Worm (Caenorhabditis elegans) whole organism, young adult: ENCODE results near the gene fbxc-39.

Source experiments
- B0019.2 ChIP-seq: fragments of 200-800 bp; sonication (Bioruptor generic); conservative IDR thresholded peaks from 2 replicates; pipeline ENCODE4 v1.3.6; 2022; ENCODE audit warnings: missing genetic modification reagents, missing genetic modification characterization, missing compliant biosample characterization
- C17E4.6 ChIP-seq: fragments of 200-800 bp; sonication (Bioruptor generic); IDR thresholded peaks from 2 replicates; pipeline ENCODE4 v1.3.6; 2022; ENCODE audit warnings: missing genetic modification reagents, missing genetic modification characterization, missing compliant biosample characterization
- F23B12.7 ChIP-seq: sonication (generic microtip); optimal IDR thresholded peaks from 2 replicates; lab custom pipeline; 2017; ENCODE audit warnings: missing genetic modification characterization, mild to moderate bottlenecking, missing compliant biosample characterization, antibody characterized with exemption, moderate library complexity; ENCODE audit not compliant: insufficient read depth
- F37B4.10 ChIP-seq: fragments of 200-800 bp; sonication (Bioruptor generic); IDR thresholded peaks from 2 replicates; pipeline ENCODE4 v1.3.6; 2022; ENCODE audit warnings: missing genetic modification characterization, missing compliant biosample characterization
- F57A8.1 ChIP-seq: fragments of 200-800 bp; sonication (Bioruptor generic); optimal IDR thresholded peaks from 2 replicates; lab custom pipeline; 2018; ENCODE audit warnings: mild to moderate bottlenecking, missing genetic modification characterization, moderate library complexity, missing compliant biosample characterization
- F57C9.4 ChIP-seq: sonication (generic microtip); optimal IDR thresholded peaks from 2 replicates; lab custom pipeline; 2017; ENCODE audit warnings: mild to moderate bottlenecking, missing genetic modification characterization, missing compliant biosample characterization
- T26A5.8 ChIP-seq: sonication (generic microtip); optimal IDR thresholded peaks from 2 replicates; lab custom pipeline; 2016; ENCODE audit warnings: missing genetic modification characterization, missing compliant biosample characterization
- Y53F4B.3 ChIP-seq: fragments of 200-800 bp; sonication (Bioruptor generic); IDR thresholded peaks from 2 replicates; pipeline ENCODE4 v1.3.6; 2022; ENCODE audit warnings: missing genetic modification reagents, missing genetic modification characterization, missing compliant biosample characterization
- Y53G8AR.9 ChIP-seq: fragments of 200-800 bp; sonication (Bioruptor generic); conservative IDR thresholded peaks from 2 replicates; pipeline ENCODE4 v1.3.6; 2022; ENCODE audit warnings: missing genetic modification reagents, missing genetic modification characterization, missing compliant biosample characterization
- Y79H2A.3 ChIP-seq: fragments of 200-800 bp; sonication (Bioruptor generic); conservative IDR thresholded peaks from 2 replicates; pipeline ENCODE4 v1.3.6; 2022; ENCODE audit warnings: missing genetic modification reagents, missing genetic modification characterization, missing compliant biosample characterization
- ceh-100 ChIP-seq: fragments of 200-800 bp; sonication (Bioruptor generic); IDR thresholded peaks from 2 replicates; pipeline ENCODE4 v1.3.6; 2022; ENCODE audit warnings: missing genetic modification reagents, missing genetic modification characterization, missing compliant biosample characterization
- ceh-58 ChIP-seq: fragments of 200-800 bp; sonication (Bioruptor generic); IDR thresholded peaks from 2 replicates; pipeline ENCODE4 v1.3.6; 2022; ENCODE audit warnings: missing genetic modification characterization, missing compliant biosample characterization
- ceh-91 ChIP-seq: fragments of 200-800 bp; sonication (Bioruptor generic); IDR thresholded peaks from 2 replicates; pipeline ENCODE4 v1.3.6; 2022; ENCODE audit warnings: missing genetic modification reagents, missing genetic modification characterization, missing compliant biosample characterization
- dox-1 ChIP-seq: fragments of 200-800 bp; sonication (Bioruptor generic); IDR thresholded peaks from 2 replicates; pipeline ENCODE4 v1.3.6; 2022; ENCODE audit warnings: missing genetic modification reagents, missing genetic modification characterization, missing compliant biosample characterization
- dpl-1 ChIP-seq: fragments of 150-350 bp; optimal IDR thresholded peaks from 2 replicates; lab custom pipeline; 2014; ENCODE audit warnings: missing biosample characterization, missing genetic modification reagents, missing genetic modification characterization
- egl-18 ChIP-seq: fragments of 200-800 bp; sonication (Bioruptor generic); IDR thresholded peaks from 2 replicates; pipeline ENCODE4 v1.3.6; 2022; ENCODE audit warnings: missing genetic modification reagents, missing genetic modification characterization, missing compliant biosample characterization
- gei-17 ChIP-seq: fragments of 200-800 bp; sonication (Bioruptor generic); optimal IDR thresholded peaks from 2 replicates; lab custom pipeline; 2018; ENCODE audit warnings: mild to moderate bottlenecking, missing genetic modification characterization, missing compliant biosample characterization
- him-1 ChIP-seq: sonication (generic microtip); optimal IDR thresholded peaks from 2 replicates; lab custom pipeline; 2016; ENCODE audit warnings: missing genotype, missing genetic modification reagents, missing genetic modification characterization, missing compliant biosample characterization
- hmg-1.2 ChIP-seq: fragments of 200-800 bp; sonication (Bioruptor generic); IDR thresholded peaks from 2 replicates; pipeline ENCODE4 v1.3.6; 2022; ENCODE audit warnings: missing genetic modification reagents, missing genetic modification characterization, missing compliant biosample characterization
- hrde-1 ChIP-seq: sonication (generic microtip); optimal IDR thresholded peaks from 2 replicates; lab custom pipeline; 2016; ENCODE audit warnings: missing genetic modification characterization, mild to moderate bottlenecking, missing compliant biosample characterization, moderate library complexity, missing genotype, missing genetic modification reagents, borderline replicate concordance
- hsf-1 ChIP-seq: fragments of 200-800 bp; sonication (Bioruptor generic); IDR thresholded peaks from 2 replicates; pipeline ENCODE4 v1.3.6; 2022; ENCODE audit warnings: missing genetic modification reagents, missing genetic modification characterization, missing compliant biosample characterization
- lin-35 ChIP-seq, 3 experiments: fragments of 150-350 bp in 2 of 3; sonication (generic microtip) in 1 of 3; optimal IDR thresholded peaks; 2 replicates each; lab custom pipeline; 2014 to 2018; ENCODE audit warnings: missing biosample characterization in 3 of 3, missing genetic modification characterization in 3 of 3, missing genetic modification reagents in 3 of 3
- lin-54 ChIP-seq: fragments of 200-800 bp; sonication (Bioruptor generic); optimal IDR thresholded peaks from 2 replicates; lab custom pipeline; 2018; ENCODE audit warnings: mild to moderate bottlenecking, missing genetic modification characterization, missing compliant biosample characterization
- lir-1 ChIP-seq: fragments of 200-800 bp; sonication (Bioruptor generic); conservative IDR thresholded peaks from 2 replicates; pipeline ENCODE4 v1.3.6; 2022; ENCODE audit warnings: missing genetic modification reagents, missing genetic modification characterization, missing compliant biosample characterization
- madf-8 ChIP-seq: fragments of 200-800 bp; sonication (Bioruptor generic); conservative IDR thresholded peaks from 2 replicates; pipeline ENCODE4 v1.3.6; 2022; ENCODE audit warnings: missing genetic modification reagents, missing genetic modification characterization, missing compliant biosample characterization
- nhr-27 ChIP-seq: fragments of 200-800 bp; sonication (Bioruptor generic); optimal IDR thresholded peaks from 2 replicates; lab custom pipeline; 2018; ENCODE audit warnings: mild to moderate bottlenecking, missing genetic modification characterization, moderate library complexity, missing compliant biosample characterization
- nhr-80 ChIP-seq: sonication (generic microtip); optimal IDR thresholded peaks from 2 replicates; lab custom pipeline; 2016; ENCODE audit warnings: missing genetic modification characterization, missing compliant biosample characterization
- snpc-4 ChIP-seq, 5 experiments: fragments of 150-350 bp in 1 of 5; sonication (generic microtip) in 4 of 5; optimal IDR thresholded peaks; 2 replicates each; lab custom pipeline; 2014 to 2018; ENCODE audit warnings: missing genetic modification characterization in 5 of 5, missing biosample characterization in 3 of 5, antibody characterized with exemption in 2 of 5, mild to moderate bottlenecking in 2 of 5, missing compliant biosample characterization in 2 of 5, missing genotype in 2 of 5, moderate library complexity in 2 of 5, missing genetic modification reagents in 1 of 5
- somi-1 ChIP-seq: fragments of 200-800 bp; sonication (Bioruptor generic); optimal IDR thresholded peaks from 2 replicates; lab custom pipeline; 2018; ENCODE audit warnings: mild to moderate bottlenecking, missing genetic modification characterization, missing compliant biosample characterization
- tbx-9 ChIP-seq: sonication (generic microtip); optimal IDR thresholded peaks from 2 replicates; lab custom pipeline; 2016; ENCODE audit warnings: borderline replicate concordance, missing genetic modification characterization, inconsistent platforms, missing compliant biosample characterization
- tlf-1 ChIP-seq: fragments of 200-800 bp; sonication (Bioruptor generic); optimal IDR thresholded peaks from 2 replicates; lab custom pipeline; 2018; ENCODE audit warnings: mild to moderate bottlenecking, missing genetic modification characterization, missing compliant biosample characterization
- unc-62 ChIP-seq: fragments of 150-350 bp; optimal IDR thresholded peaks from 2 replicates; lab custom pipeline; 2014; ENCODE audit warnings: missing biosample characterization, missing genetic modification reagents, missing genetic modification characterization
- zfh-2 ChIP-seq: fragments of 200-800 bp; sonication (Bioruptor generic); conservative IDR thresholded peaks from 2 replicates; pipeline ENCODE4 v1.3.6; 2022; ENCODE audit warnings: missing genetic modification reagents, missing genetic modification characterization, missing compliant biosample characterization
- ztf-6 ChIP-seq: fragments of 200-800 bp; sonication (Bioruptor generic); IDR thresholded peaks from 2 replicates; pipeline ENCODE4 v1.3.6; 2022; ENCODE audit warnings: missing genetic modification reagents, missing genetic modification characterization, missing compliant biosample characterization

fbxc-39 gene

ce11 chrII:988437-988836 lies at the start of gene fbxc-39:
TSS of gene fbxc-39 (plus strand) at chrII:988737.
- TF ChIP-seq lin-54 (GFP tag; lab: Kevin White, UChicago) (no peak), egl-18 (GFP tag; lab: Robert Waterston, UW) (no peak), ceh-91 (no peak), F23B12.7 (tag; lab: Kevin White, UChicago) (no peak), C17E4.6 (GFP tag; lab: Robert Waterston, UW) (no peak), Y53G8AR.9 (GFP tag; lab: Robert Waterston, UW) (no peak), dox-1 (GFP tag; lab: Robert Waterston, UW) (no peak), hmg-1.2 (no peak)

ce11 chrII:940779-941178 lies 47.8 kb upstream of the fbxc-39 start, which contains the start of gene fbxc-36:
TSS of gene fbxc-36 (plus strand) at chrII:940983.
- no peak for TF ChIP-seq him-1 (tag; lab: Kevin White, UChicago)
- no peak for TF ChIP-seq tlf-1 (GFP tag; lab: Kevin White, UChicago)
- TF ChIP-seq gei-17 (GFP tag; lab: Kevin White, UChicago): no peak
- no peak for TF ChIP-seq Y53F4B.3 (GFP tag; lab: Robert Waterston, UW)
- TF ChIP-seq B0019.2 (GFP tag; lab: Robert Waterston, UW): no peak
- TF ChIP-seq lir-1 (GFP tag; lab: Robert Waterston, UW): no peak
- TF ChIP-seq dpl-1 (GFP tag; lab: Kevin White, UChicago): no peak
- TF ChIP-seq hsf-1 (GFP tag; lab: Robert Waterston, UW): no peak
- no peak for TF ChIP-seq lin-35 (GFP tag; optimal IDR thresholded peaks at IDR 0.05; lab: Kevin White, UChicago)
- no peak for TF ChIP-seq madf-8 (GFP tag; lab: Robert Waterston, UW)
- TF ChIP-seq zfh-2 (GFP tag; lab: Robert Waterston, UW): no peak

DNA sequence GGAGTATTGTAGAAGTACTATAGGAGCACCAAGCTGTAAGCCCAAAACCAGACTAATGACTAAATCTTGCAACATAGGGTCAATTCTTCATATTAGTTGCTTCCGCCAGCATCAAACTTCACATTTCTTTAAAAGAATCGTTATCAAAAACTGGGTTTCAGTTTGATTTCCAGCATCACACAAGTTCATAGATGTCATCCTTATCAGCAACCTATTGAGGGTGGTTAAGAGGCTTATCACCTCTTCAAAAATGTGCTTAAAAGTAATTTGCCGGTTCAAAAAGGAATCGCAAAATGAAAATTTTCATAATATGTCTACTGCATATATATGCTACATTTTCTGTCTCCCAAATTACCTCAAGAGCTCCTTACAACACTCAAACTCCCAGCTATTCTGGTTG lies 44.8 kb upstream of the fbxc-39 start, which contains the start of gene clec-43:
clec-43 (plus strand) TSS at position 294 of the 400 bp plus-strand sequence.
- TF ChIP-seq ztf-6 (GFP tag; lab: Robert Waterston, UW): no peak
- no peak for TF ChIP-seq egl-18 (GFP tag; lab: Robert Waterston, UW)
- TF ChIP-seq tlf-1 (GFP tag; lab: Kevin White, UChicago): no peak
- 0 out of 2 replicates have a peak, but pooled peaks have one; percentile 23 for TF ChIP-seq F37B4.10 (GFP tag; lab: Robert Waterston, UW)
- no peak for TF ChIP-seq F57A8.1 (GFP tag; lab: Kevin White, UChicago)
- TF ChIP-seq F57C9.4 (tag; lab: Kevin White, UChicago): no peak
- peak; percentile 70 for TF ChIP-seq nhr-80 (tag; lab: Kevin White, UChicago)
- TF ChIP-seq ceh-58: no peak
- TF ChIP-seq hrde-1 (tag; lab: Kevin White, UChicago): no peak
- no peak for TF ChIP-seq nhr-27 (tag; lab: Kevin White, UChicago)
- TF ChIP-seq ceh-100: no peak
- no peak for TF ChIP-seq tbx-9

DNA sequence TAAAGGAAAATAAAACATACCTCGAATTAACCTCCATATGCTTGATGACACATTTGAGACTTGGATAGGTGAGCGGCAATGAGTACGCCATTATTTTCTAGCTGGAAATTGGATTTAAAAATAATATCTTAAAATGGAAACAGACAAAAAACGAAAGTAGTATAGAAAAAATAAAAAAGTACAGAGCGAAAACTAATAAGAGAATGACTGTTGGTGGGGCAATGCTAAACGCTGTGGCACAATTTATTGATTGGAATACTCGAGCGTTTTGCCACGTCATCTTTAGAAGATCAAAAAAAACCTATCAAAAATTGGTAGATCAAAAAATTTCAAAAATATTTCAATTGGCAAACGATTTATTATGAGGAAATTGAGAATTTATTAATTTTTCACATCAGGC lies 40.4 kb upstream of the fbxc-39 start, which contains the start of gene fbxc-32:
fbxc-32 (minus strand) TSS at position 101 of the 400 bp plus-strand sequence.
- TF ChIP-seq unc-62 (GFP tag; lab: Kevin White, UChicago): no peak
- TF ChIP-seq Y79H2A.3 (GFP tag; lab: Robert Waterston, UW): no peak
- TF ChIP-seq T26A5.8: no peak
- no peak for TF ChIP-seq snpc-4 (GFP tag; optimal IDR thresholded peaks at IDR 0.05; lab: Kevin White, UChicago)
- TF ChIP-seq snpc-4 (tag; optimal IDR thresholded peaks at IDR 0.05; lab: Kevin White, UChicago): no peak
- TF ChIP-seq somi-1: no peak
